Worm (Caenorhabditis elegans): ENCODE data around the gene hacd-1.

- TF ChIP-seq dmd-9 (GFP tag; IDR thresholded peaks at IDR 0.05) (no peak), php-3 (GFP tag; IDR thresholded peaks at IDR 0.05) (no peak), egl-27 (tag; optimal IDR thresholded peaks at IDR 0.05) (no peak), jun-1 (tag; optimal IDR thresholded peaks at IDR 0.05) (no peak), dpl-1 (GFP tag; optimal IDR thresholded peaks at IDR 0.05) (no peak), mxl-3 (GFP tag; optimal IDR thresholded peaks at IDR 0.05) (no peak), T20F7.1 (GFP tag; optimal IDR thresholded peaks at IDR 0.05) (no peak), ceh-62 (tag; optimal IDR thresholded peaks at IDR 0.05) (no peak), zag-1 (tag; optimal IDR thresholded peaks at IDR 0.05) (no peak), lsy-2 (tag; optimal IDR thresholded peaks at IDR 0.05) (no peak)
Observed at ce11 chrV:1481742-1482141, 21.6 kb downstream of the hacd-1 start, which contains the start of gene C38C3.4.

Data from whole organism, L4 larva.